Worm (Caenorhabditis elegans) whole organism, mixed stage, embryonic: ENCODE measurements around the gene D2096.11.

Experiments
- M03D4.4 ChIP-seq: sonication (generic microtip); optimal IDR thresholded peaks from 2 replicates; lab custom pipeline; 2017; ENCODE audit warnings: mild to moderate bottlenecking, missing genetic modification characterization, missing compliant biosample characterization
- bed-3 ChIP-seq: fragments of 200-800 bp; sonication (Bioruptor generic); optimal IDR thresholded peaks from 3 replicates; lab custom pipeline; 2018; ENCODE audit warnings: mild to moderate bottlenecking, missing genetic modification characterization, moderate library complexity, missing compliant biosample characterization
- blmp-1 ChIP-seq: fragments of 150-350 bp; optimal IDR thresholded peaks from 2 replicates; lab custom pipeline; 2014; ENCODE audit warnings: missing biosample characterization, missing genetic modification characterization
- ceh-39 ChIP-seq: fragments of 150-350 bp; optimal IDR thresholded peaks from 2 replicates; lab custom pipeline; 2014; ENCODE audit warnings: missing biosample characterization, missing genetic modification characterization
- ceh-43 ChIP-seq: fragments of 200-800 bp; sonication (Bioruptor generic); optimal IDR thresholded peaks from 2 replicates; lab custom pipeline; 2018; ENCODE audit warnings: mild to moderate bottlenecking, missing genetic modification characterization, moderate library complexity, missing compliant biosample characterization
- ceh-83 ChIP-seq: fragments of 200-800 bp; sonication (Bioruptor generic); optimal IDR thresholded peaks from 2 replicates; lab custom pipeline; 2018; ENCODE audit warnings: mild to moderate bottlenecking, missing genetic modification characterization, missing compliant biosample characterization
- ces-1 ChIP-seq: fragments of 150-350 bp; optimal IDR thresholded peaks from 2 replicates; lab custom pipeline; 2014; ENCODE audit warnings: missing biosample characterization, missing genetic modification reagents, missing genetic modification characterization
- cnd-1 ChIP-seq: fragments of 200-800 bp; sonication (Bioruptor generic); optimal IDR thresholded peaks from 2 replicates; lab custom pipeline; 2018; ENCODE audit warnings: mild to moderate bottlenecking, missing genetic modification characterization, missing compliant biosample characterization
- drap-1 ChIP-seq: fragments of 200-800 bp; sonication (Bioruptor generic); optimal IDR thresholded peaks from 3 replicates; lab custom pipeline; 2018; ENCODE audit warnings: mild to moderate bottlenecking, missing genetic modification characterization, missing compliant biosample characterization
- elt-1 ChIP-seq: sonication (generic microtip); optimal IDR thresholded peaks from 2 replicates; lab custom pipeline; 2017; ENCODE audit warnings: missing genetic modification characterization, mild to moderate bottlenecking, missing compliant biosample characterization, antibody characterized with exemption, moderate library complexity, borderline replicate concordance; ENCODE audit not compliant: insufficient read depth
- flh-1 ChIP-seq: fragments of 200-800 bp; sonication (Bioruptor generic); optimal IDR thresholded peaks from 2 replicates; lab custom pipeline; 2018; ENCODE audit warnings: mild to moderate bottlenecking, missing genetic modification characterization, moderate library complexity, missing compliant biosample characterization
- ham-2 ChIP-seq: fragments of 200-800 bp; sonication (Bioruptor generic); optimal IDR thresholded peaks from 2 replicates; lab custom pipeline; 2018; ENCODE audit warnings: mild to moderate bottlenecking, missing genetic modification characterization, missing compliant biosample characterization
- hlh-1 ChIP-seq: fragments of 150-350 bp; optimal IDR thresholded peaks from 2 replicates; lab custom pipeline; 2014; ENCODE audit warnings: missing biosample characterization, missing genetic modification reagents, missing genetic modification characterization
- lin-13 ChIP-seq: fragments of 150-350 bp; optimal IDR thresholded peaks from 2 replicates; lab custom pipeline; 2014; ENCODE audit warnings: missing biosample characterization, missing genetic modification characterization
- lin-32 ChIP-seq: fragments of 200-800 bp; sonication (Bioruptor generic); optimal IDR thresholded peaks from 2 replicates; lab custom pipeline; 2018; ENCODE audit warnings: mild to moderate bottlenecking, missing genetic modification characterization, missing compliant biosample characterization
- lsy-2 ChIP-seq: fragments of 150-350 bp; optimal IDR thresholded peaks from 2 replicates; lab custom pipeline; 2014; ENCODE audit warnings: missing biosample characterization, missing genetic modification characterization
- mab-5 ChIP-seq: fragments of 150-350 bp; optimal IDR thresholded peaks from 2 replicates; lab custom pipeline; 2014; ENCODE audit warnings: missing biosample characterization, missing genetic modification characterization
- mep-1 ChIP-seq: fragments of 150-350 bp; optimal IDR thresholded peaks from 2 replicates; lab custom pipeline; 2017; ENCODE audit warnings: missing biosample characterization, missing genetic modification reagents, missing genetic modification characterization, inconsistent platforms
- mls-2 ChIP-seq: sonication (generic microtip); optimal IDR thresholded peaks from 2 replicates; lab custom pipeline; 2016; ENCODE audit warnings: mild to moderate bottlenecking, missing genetic modification characterization, moderate library complexity, missing compliant biosample characterization
- nhr-12 ChIP-seq: fragments of 150-350 bp; optimal IDR thresholded peaks from 2 replicates; lab custom pipeline; 2014; ENCODE audit warnings: missing biosample characterization, missing genetic modification characterization
- nhr-2 ChIP-seq: fragments of 150-350 bp; optimal IDR thresholded peaks from 2 replicates; lab custom pipeline; 2014; ENCODE audit warnings: missing biosample characterization, missing genetic modification characterization
- nhr-237 ChIP-seq: fragments of 150-350 bp; optimal IDR thresholded peaks from 2 replicates; lab custom pipeline; 2014; ENCODE audit warnings: missing biosample characterization, missing genetic modification characterization
- nhr-28 ChIP-seq: fragments of 150-350 bp; optimal IDR thresholded peaks from 2 replicates; lab custom pipeline; 2014; ENCODE audit warnings: missing biosample characterization, missing genetic modification characterization
- nhr-76 ChIP-seq: sonication (generic microtip); optimal IDR thresholded peaks from 2 replicates; lab custom pipeline; 2017; ENCODE audit warnings: missing biosample characterization, missing genetic modification characterization
- pha-4 ChIP-seq: fragments of 150-350 bp; optimal IDR thresholded peaks from 2 replicates; lab custom pipeline; 2018; ENCODE audit warnings: missing biosample characterization, missing genetic modification reagents, missing genetic modification characterization
- sem-2 ChIP-seq: fragments of 200-800 bp; sonication (Bioruptor generic); optimal IDR thresholded peaks from 2 replicates; lab custom pipeline; 2018; ENCODE audit warnings: mild to moderate bottlenecking, missing genetic modification characterization, missing compliant biosample characterization
- snpc-4 ChIP-seq: fragments of 150-350 bp; optimal IDR thresholded peaks from 2 replicates; lab custom pipeline; 2014; ENCODE audit warnings: missing biosample characterization, missing genetic modification characterization
- sptf-1 ChIP-seq: sonication (generic microtip); optimal IDR thresholded peaks from 2 replicates; lab custom pipeline; 2017; ENCODE audit warnings: mild to moderate bottlenecking, missing genetic modification characterization, moderate library complexity, missing compliant biosample characterization
- tbx-8 ChIP-seq: fragments of 200-800 bp; sonication (Bioruptor generic); optimal IDR thresholded peaks from 2 replicates; lab custom pipeline; 2018; ENCODE audit warnings: mild to moderate bottlenecking, missing genetic modification characterization, moderate library complexity, missing compliant biosample characterization
- unc-120 ChIP-seq: sonication (generic microtip); optimal IDR thresholded peaks from 2 replicates; lab custom pipeline; 2017; ENCODE audit warnings: missing genetic modification characterization, missing compliant biosample characterization; ENCODE audit not compliant: poor library complexity, severe bottlenecking
- unc-39 ChIP-seq: fragments of 150-350 bp; optimal IDR thresholded peaks from 2 replicates; lab custom pipeline; 2014; ENCODE audit warnings: missing biosample characterization, missing genetic modification characterization
- unc-62 ChIP-seq: fragments of 150-350 bp; optimal IDR thresholded peaks from 2 replicates; lab custom pipeline; 2014; ENCODE audit warnings: missing biosample characterization, missing genetic modification reagents, missing genetic modification characterization
- ztf-11 ChIP-seq: fragments of 150-350 bp; optimal IDR thresholded peaks from 2 replicates; lab custom pipeline; 2014; ENCODE audit warnings: missing biosample characterization, missing genetic modification characterization

Gene D2096.11

ce11 chrIV:8375381-8375780 lies 18.6 kb downstream of the D2096.11 start:
- peak; percentile 75 for TF ChIP-seq unc-120 (tag; lab: Kevin White, UChicago)
- peak; percentile 91 for TF ChIP-seq sptf-1 (tag; lab: Kevin White, UChicago)
- TF ChIP-seq lin-32 (GFP tag; lab: Kevin White, UChicago), result peak; percentile 84
- TF ChIP-seq sem-2 (GFP tag; lab: Kevin White, UChicago), result peak; percentile 87
- TF ChIP-seq flh-1 (GFP tag; lab: Kevin White, UChicago), result peak; percentile 68
- TF ChIP-seq nhr-2 (tag; lab: Kevin White, UChicago), result no peak
- peak; percentile 80 for TF ChIP-seq tbx-8 (GFP tag; lab: Kevin White, UChicago)
- no peak for TF ChIP-seq ces-1 (GFP tag; lab: Kevin White, UChicago)
- no peak for TF ChIP-seq lsy-2 (tag; lab: Kevin White, UChicago)
- TF ChIP-seq unc-62 (GFP tag; lab: Kevin White, UChicago), result peak; percentile 45
- peak; percentile 48 for TF ChIP-seq ceh-39 (tag; lab: Kevin White, UChicago)
- peak; percentile 74 for TF ChIP-seq bed-3 (GFP tag; lab: Kevin White, UChicago)
- peak; percentile 95 for TF ChIP-seq cnd-1
- TF ChIP-seq elt-1, result no peak
- TF ChIP-seq mep-1 (tag; lab: Kevin White, UChicago), result peak; percentile 86
- TF ChIP-seq pha-4, result peak; percentile 80
- TF ChIP-seq M03D4.4 (tag; lab: Kevin White, UChicago), result peak; percentile 94
- peak; percentile 15 for TF ChIP-seq hlh-1
- peak; percentile 92 for TF ChIP-seq drap-1 (GFP tag; lab: Kevin White, UChicago)
- TF ChIP-seq ceh-83 (GFP tag; lab: Kevin White, UChicago), result peak; percentile 94
- TF ChIP-seq nhr-12 (tag; lab: Kevin White, UChicago), result peak; percentile 25
- peak; percentile 10 for TF ChIP-seq lin-13 (tag; lab: Kevin White, UChicago)
- TF ChIP-seq nhr-237, result peak; percentile 38
- no peak for TF ChIP-seq snpc-4 (tag; lab: Kevin White, UChicago)
- peak; percentile 54 for TF ChIP-seq nhr-28
- TF ChIP-seq ztf-11 (tag; lab: Kevin White, UChicago), result peak; percentile 4
- peak; percentile 84 for TF ChIP-seq ceh-43
- no peak for TF ChIP-seq blmp-1 (tag; lab: Kevin White, UChicago)
- TF ChIP-seq mls-2 (tag; lab: Kevin White, UChicago), result peak; percentile 93
- peak; percentile 82 for TF ChIP-seq ham-2 (GFP tag; lab: Kevin White, UChicago)
- TF ChIP-seq unc-39, result no peak

ce11 chrIV:8369135-8369534 lies 24.9 kb downstream of the D2096.11 start, which contains the start of gene D2096.6:
D2096.6 (minus strand) TSS chrIV:8369235.
- no peak for TF ChIP-seq sem-2 (GFP tag; lab: Kevin White, UChicago)
- TF ChIP-seq flh-1 (GFP tag; lab: Kevin White, UChicago), result no peak
- no peak for TF ChIP-seq mep-1 (tag; lab: Kevin White, UChicago)
- TF ChIP-seq hlh-1, result no peak
- TF ChIP-seq drap-1 (GFP tag; lab: Kevin White, UChicago), result no peak
- no peak for TF ChIP-seq elt-1
- TF ChIP-seq sptf-1 (tag; lab: Kevin White, UChicago), result no peak
- TF ChIP-seq mls-2 (tag; lab: Kevin White, UChicago), result no peak

ce11 chrIV:8367887-8368286 lies 26.1 kb downstream of the D2096.11 start:
- TF ChIP-seq nhr-76 (tag; lab: Kevin White, UChicago) (no peak), lin-32 (GFP tag; lab: Kevin White, UChicago) (no peak), mab-5 (no peak), sptf-1 (tag; lab: Kevin White, UChicago) (no peak), nhr-2 (tag; lab: Kevin White, UChicago) (no peak), mls-2 (tag; lab: Kevin White, UChicago) (no peak), nhr-28 (no peak), ceh-43 (no peak), M03D4.4 (tag; lab: Kevin White, UChicago) (no peak), ces-1 (GFP tag; lab: Kevin White, UChicago) (no peak)

- TF ChIP-seq nhr-28, result no peak
Observed at ce11 chrIV:8366295-8366694, 27.7 kb downstream of the D2096.11 start, which contains the start of gene aagr-1. aagr-1 (plus strand) TSS chrIV:8366521.
